Fruit fly (Drosophila melanogaster): ENCODE results near the gene CG8028.

The CG8028 gene

DNA sequence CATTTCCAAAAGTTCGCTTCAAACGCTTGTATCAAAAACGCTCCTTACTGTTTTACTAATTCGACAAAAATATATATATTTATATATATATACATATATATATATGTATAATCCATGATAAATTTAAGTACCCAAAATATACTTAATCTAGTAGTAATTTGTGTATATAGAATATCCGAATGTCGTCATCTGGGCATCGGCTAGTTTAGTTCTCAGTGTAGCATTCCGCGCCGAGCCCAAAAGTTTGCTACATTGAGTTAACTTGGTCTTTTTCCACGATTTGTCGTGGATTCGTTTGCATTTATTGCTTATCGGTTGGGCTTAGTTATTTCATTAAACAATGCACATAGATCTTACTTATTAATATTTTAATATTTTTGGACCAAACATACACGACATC is 1.1 kb upstream of the CG8028 start (continued):
- TF ChIP-seq Nf-YB (GFP tag; optimal IDR thresholded peaks at IDR 0.05): no peak
- peak; percentile 28; the same call in 1 of the 4 replicates for TF ChIP-seq Gug (GFP tag; IDR thresholded peaks at IDR 0.05)

DNA sequence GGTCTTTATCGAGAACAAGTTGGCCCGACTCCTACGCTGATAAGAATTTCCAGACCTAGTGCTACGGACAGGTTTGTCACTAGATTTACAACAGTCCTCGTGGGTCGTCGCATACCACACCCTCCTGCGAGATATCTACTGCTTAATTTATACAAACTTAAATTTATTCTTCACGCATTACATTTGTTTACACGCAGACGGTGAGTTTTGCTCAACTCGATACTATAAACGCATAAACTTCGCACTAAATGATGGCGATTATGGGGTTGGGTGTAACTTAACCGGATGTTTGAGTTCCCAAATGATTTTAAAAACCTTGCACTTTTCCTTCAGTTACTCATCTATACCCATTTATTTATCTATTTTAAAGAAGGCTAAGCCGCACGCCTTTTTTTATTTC is 536 bp upstream of the CG8028 start:
- TF ChIP-seq CG14050 (GFP tag; IDR thresholded peaks at IDR 0.05): no peak
- TF ChIP-seq z (GFP tag; IDR thresholded peaks at IDR 0.05): no peak
- peak; percentile 70 for TF ChIP-seq Ets65A (GFP tag)
- TF ChIP-seq sens (GFP tag): peak; percentile 22
- TF ChIP-seq Fer3 (tag; optimal IDR thresholded peaks at IDR 0.05): no peak
- peak; percentile 50 for TF ChIP-seq Med (GFP tag)

DNA sequence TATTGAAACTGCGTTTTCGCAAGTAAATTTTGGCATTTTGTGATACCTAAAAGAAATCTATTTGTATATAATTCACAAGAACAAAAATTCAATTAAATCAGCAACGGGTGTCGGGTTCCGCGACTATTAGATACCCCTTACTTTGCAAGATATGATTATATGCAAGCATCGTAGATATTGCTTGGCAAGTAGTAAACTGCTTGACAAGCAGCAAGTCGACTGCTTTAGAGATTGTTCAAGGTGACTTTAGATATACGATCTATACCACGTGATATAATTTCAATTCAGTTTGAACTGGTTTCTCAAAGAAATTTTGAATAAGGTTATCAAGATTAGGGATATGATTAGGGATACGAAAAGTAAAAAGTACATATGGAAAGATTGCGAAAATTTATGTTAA is 1.8 kb downstream of the CG8028 start:
- TF ChIP-seq CG31388 (GFP tag; optimal IDR thresholded peaks at IDR 0.05) (no peak), Eip74EF (GFP tag; optimal IDR thresholded peaks at IDR 0.05) (peak in 1 of 2 experiments; percentile 47), Mrtf (GFP tag; IDR thresholded peaks at IDR 0.05) (no peak), ham (GFP tag; IDR thresholded peaks at IDR 0.05) (no peak), ro (GFP tag; IDR thresholded peaks at IDR 0.05) (no peak), CG10462 (GFP tag; optimal IDR thresholded peaks at IDR 0.05) (no peak), Dfd (GFP tag; optimal IDR thresholded peaks at IDR 0.05) (peak in 1 of 2 experiments; percentile 45), luna (GFP tag; optimal IDR thresholded peaks at IDR 0.05) (no peak), CG8290 (GFP tag; optimal IDR thresholded peaks at IDR 0.05) (peak; percentile 96), CG8290 (tag; optimal IDR thresholded peaks at IDR 0.05) (no peak), CG34224 (GFP tag; IDR thresholded peaks at IDR 0.05; ENCODE audit: partially characterized antibody) (no peak), ewg (GFP tag; optimal IDR thresholded peaks at IDR 0.05) (no peak), HmgZ (tag; optimal IDR thresholded peaks at IDR 0.05) (no peak), lbe (GFP tag; optimal IDR thresholded peaks at IDR 0.05) (no peak), YL-1 (GFP tag; optimal IDR thresholded peaks at IDR 0.05) (no peak), CG9932 (GFP tag; IDR thresholded peaks at IDR 0.05) (no peak), CG12744 (GFP tag; optimal IDR thresholded peaks at IDR 0.05) (no peak), dysf (GFP tag; IDR thresholded peaks at IDR 0.05) (no peak), bigmax (GFP tag; optimal IDR thresholded peaks at IDR 0.05) (no peak), CG31365 (tag; optimal IDR thresholded peaks at IDR 0.05) (peak; percentile 88), CG2129 (GFP tag; IDR thresholded peaks at IDR 0.05; ENCODE audit: partially characterized antibody) (no peak), CG1602 (GFP tag; optimal IDR thresholded peaks at IDR 0.05) (no peak), CG8765 (GFP tag; IDR thresholded peaks at IDR 0.05) (no peak), CG14965 (GFP tag; optimal IDR thresholded peaks at IDR 0.05; ENCODE audit: borderline replicate concordance) (no peak), gcm (GFP tag; optimal IDR thresholded peaks at IDR 0.05) (no peak), CG3281 (GFP tag; optimal IDR thresholded peaks at IDR 0.05) (no peak), CG1647 (GFP tag; optimal IDR thresholded peaks at IDR 0.05) (no peak), BtbVII (GFP tag; optimal IDR thresholded peaks at IDR 0.05) (no peak), Nf-YB (GFP tag; optimal IDR thresholded peaks at IDR 0.05) (no peak), Fer2 (tag; optimal IDR thresholded peaks at IDR 0.05) (no peak), Max (GFP tag; optimal IDR thresholded peaks at IDR 0.05) (no peak), stwl (tag; optimal IDR thresholded peaks at IDR 0.05) (peak; percentile 22), CG43689 (GFP tag; IDR thresholded peaks at IDR 0.05) (no peak), wdn (GFP tag; IDR thresholded peaks at IDR 0.05) (no peak)
